Fruit fly (Drosophila melanogaster) whole organism, embryonic: ENCODE measurements around the gene Dr.

ENCODE experiments used
- Ada2b ChIP-seq: fragments of 200-800 bp; sonication (Bioruptor generic); IDR thresholded peaks from 2 replicates; pipeline ENCODE4 v1.3.6; 2022; ENCODE audit warnings: missing biosample characterization, missing genetic modification characterization
- Asciz ChIP-seq: fragments of 200-800 bp; sonication (Bioruptor generic); optimal IDR thresholded peaks from 2 replicates; lab custom pipeline; 2017; ENCODE audit warnings: missing biosample characterization, mild to moderate bottlenecking, missing genetic modification characterization, missing genetic modification reagents
- B-H1 ChIP-seq: fragments of 200-800 bp; sonication (Bioruptor generic); IDR thresholded peaks from 3 replicates; pipeline ENCODE4 v1.3.6; 2022; ENCODE audit warnings: missing biosample characterization, missing genetic modification characterization
- Blimp-1 ChIP-seq: fragments of 200-800 bp; sonication (Bioruptor generic); optimal IDR thresholded peaks from 3 replicates; lab custom pipeline; 2018; ENCODE audit warnings: missing biosample characterization, missing genetic modification characterization, mild to moderate bottlenecking, moderate library complexity, missing genetic modification reagents
- CG10366 ChIP-seq: fragments of 200-800 bp; sonication (Bioruptor generic); IDR thresholded peaks from 2 replicates; pipeline ENCODE4 v1.3.6; 2022; ENCODE audit warnings: missing biosample characterization, missing genetic modification characterization
- CG10654 ChIP-seq: fragments of 200-800 bp; sonication (Bioruptor generic); optimal IDR thresholded peaks from 2 replicates; lab custom pipeline; 2016; ENCODE audit warnings: missing biosample characterization, missing genetic modification characterization
- CG12219 ChIP-seq: fragments of 200-800 bp; sonication (Bioruptor generic); optimal IDR thresholded peaks from 3 replicates; lab custom pipeline; 2018; ENCODE audit warnings: missing biosample characterization, mild to moderate bottlenecking, missing genetic modification characterization
- CG1233 ChIP-seq: fragments of 200-800 bp; sonication (Bioruptor generic); optimal IDR thresholded peaks from 4 replicates; lab custom pipeline; 2018; ENCODE audit warnings: missing biosample characterization, mild to moderate bottlenecking, missing genetic modification characterization
- CG15601 ChIP-seq: fragments of 200-800 bp; sonication (Bioruptor generic); optimal IDR thresholded peaks from 3 replicates; lab custom pipeline; 2019; ENCODE audit warnings: missing biosample characterization, mild to moderate bottlenecking, missing genetic modification characterization, moderate library complexity
- CG16815 ChIP-seq: fragments of 200-800 bp; sonication (Bioruptor generic); optimal IDR thresholded peaks from 3 replicates; lab custom pipeline; 2017; ENCODE audit warnings: missing biosample characterization, mild to moderate bottlenecking, missing genetic modification characterization
- CG17361 ChIP-seq: fragments of 200-800 bp; sonication (Bioruptor generic); IDR thresholded peaks from 3 replicates; pipeline ENCODE4 v1.3.6; 2022; ENCODE audit warnings: missing biosample characterization, missing genetic modification characterization
- CG2202 ChIP-seq: fragments of 200-800 bp; sonication (Bioruptor generic); optimal IDR thresholded peaks from 2 replicates; lab custom pipeline; 2018; ENCODE audit warnings: missing biosample characterization, mild to moderate bottlenecking, missing genetic modification characterization
- CG2712 ChIP-seq: fragments of 200-800 bp; optimal IDR thresholded peaks from 3 replicates; lab custom pipeline; 2019; ENCODE audit warnings: missing biosample characterization, mild to moderate bottlenecking, missing genetic modification characterization, moderate library complexity
- CG30403 ChIP-seq: fragments of 200-800 bp; sonication (Bioruptor generic); optimal IDR thresholded peaks from 3 replicates; lab custom pipeline; 2016; ENCODE audit warnings: missing biosample characterization, missing genetic modification characterization
- CG5180 ChIP-seq: fragments of 200-800 bp; sonication (Bioruptor generic); optimal IDR thresholded peaks from 3 replicates; lab custom pipeline; 2017; ENCODE audit warnings: missing biosample characterization, missing genetic modification characterization, mild to moderate bottlenecking, moderate library complexity, missing genetic modification reagents
- CG5245 ChIP-seq: fragments of 200-800 bp; sonication (Bioruptor generic); optimal IDR thresholded peaks from 3 replicates; lab custom pipeline; 2016; ENCODE audit warnings: missing biosample characterization, missing genetic modification characterization
- CG6254 ChIP-seq: fragments of 200-800 bp; sonication (Bioruptor generic); optimal IDR thresholded peaks from 3 replicates; lab custom pipeline; 2017; ENCODE audit warnings: mild to moderate bottlenecking, missing biosample characterization, missing genetic modification reagents, missing genetic modification characterization
- Chrac-16 ChIP-seq: fragments of 200-800 bp; sonication (Bioruptor generic); optimal IDR thresholded peaks from 3 replicates; lab custom pipeline; 2016; ENCODE audit warnings: missing biosample characterization, missing genetic modification characterization
- Drgx ChIP-seq: fragments of 200-800 bp; sonication (Bioruptor generic); IDR thresholded peaks from 2 replicates; pipeline ENCODE4 v1.3.6; 2022; ENCODE audit warnings: missing biosample characterization, missing genetic modification characterization
- Eip74EF ChIP-seq, 2 experiments: fragments of 200-800 bp in 1 of 2; fragments of >200 bp in 1 of 2; sonication (Bioruptor generic) in 1 of 2; optimal IDR thresholded peaks; 2 replicates each; lab custom pipeline; 2017 to 2019; ENCODE audit warnings: missing biosample characterization in 2 of 2, missing genetic modification characterization in 2 of 2, mild to moderate bottlenecking in 1 of 2, moderate library complexity in 1 of 2
- Hr51 ChIP-seq, 2 experiments: fragments of 200-800 bp; sonication (Bioruptor generic); optimal IDR thresholded peaks; 2 replicates in 1 of 2; 3 replicates in 1 of 2; lab custom pipeline; 2016 to 2018; ENCODE audit warnings: missing biosample characterization in 2 of 2, missing genetic modification characterization in 2 of 2, mild to moderate bottlenecking in 1 of 2, moderate library complexity in 1 of 2
- Hsf ChIP-seq: fragments of 200-800 bp; sonication (Bioruptor generic); optimal IDR thresholded peaks from 3 replicates; lab custom pipeline; 2016; ENCODE audit warnings: missing biosample characterization, missing genetic modification characterization
- Nf-YB ChIP-seq: fragments of 200-800 bp; sonication (Bioruptor generic); optimal IDR thresholded peaks from 3 replicates; lab custom pipeline; 2019; ENCODE audit warnings: missing biosample characterization, mild to moderate bottlenecking, missing genetic modification characterization, moderate library complexity
- Ravus ChIP-seq: fragments of 200-800 bp; sonication (Bioruptor generic); IDR thresholded peaks from 2 replicates; pipeline ENCODE4 v1.3.6; 2022; ENCODE audit warnings: missing biosample characterization, missing genetic modification characterization
- Six4 ChIP-seq: fragments of 200-800 bp; sonication (Bioruptor generic); optimal IDR thresholded peaks from 2 replicates; lab custom pipeline; 2016; ENCODE audit warnings: missing biosample characterization, missing genetic modification characterization
- ac ChIP-seq: fragments of 200-800 bp; sonication (Bioruptor generic); optimal IDR thresholded peaks from 3 replicates; lab custom pipeline; 2017; ENCODE audit warnings: missing biosample characterization, mild to moderate bottlenecking, missing genetic modification characterization
- ap ChIP-seq: fragments of 200-800 bp; sonication (Bioruptor generic); IDR thresholded peaks from 2 replicates; pipeline ENCODE4 v1.3.6; 2022; ENCODE audit warnings: missing biosample characterization, missing genetic modification characterization
- ara ChIP-seq: fragments of 200-800 bp; sonication (Bioruptor generic); IDR thresholded peaks from 2 replicates; pipeline ENCODE4 v1.3.6; 2022; ENCODE audit warnings: missing biosample characterization, missing genetic modification characterization
- az2 ChIP-seq: fragments of 200-800 bp; sonication (Bioruptor generic); optimal IDR thresholded peaks from 3 replicates; lab custom pipeline; 2016; ENCODE audit warnings: missing biosample characterization, missing genetic modification characterization
- bsh ChIP-seq, 2 experiments: fragments of 200-800 bp; sonication (Bioruptor generic); optimal IDR thresholded peaks; 2 replicates each; lab custom pipeline; 2017 to 2018; ENCODE audit warnings: mild to moderate bottlenecking in 2 of 2, missing biosample characterization in 2 of 2, missing genetic modification characterization in 2 of 2, moderate library complexity in 1 of 2
- chif ChIP-seq, 2 experiments: fragments of 200-800 bp; sonication (Bioruptor generic); optimal IDR thresholded peaks; 3 replicates each; lab custom pipeline; 2016; ENCODE audit warnings: missing biosample characterization in 2 of 2, missing genetic modification characterization in 2 of 2
- danr ChIP-seq: fragments of 200-800 bp; sonication (Bioruptor generic); IDR thresholded peaks from 2 replicates; pipeline ENCODE4 v1.3.6; 2022; ENCODE audit warnings: missing biosample characterization, missing genetic modification characterization
- dmrt11E ChIP-seq: fragments of 200-800 bp; sonication (Bioruptor generic); optimal IDR thresholded peaks from 3 replicates; lab custom pipeline; 2018; ENCODE audit warnings: missing biosample characterization, mild to moderate bottlenecking, missing genetic modification characterization, moderate library complexity
- grau ChIP-seq: fragments of 200-800 bp; optimal IDR thresholded peaks from 3 replicates; lab custom pipeline; 2019; ENCODE audit warnings: missing biosample characterization, mild to moderate bottlenecking, missing genetic modification characterization, moderate library complexity
- gsb-n ChIP-seq: fragments of 200-800 bp; sonication (Bioruptor generic); optimal IDR thresholded peaks from 3 replicates; lab custom pipeline; 2018; ENCODE audit warnings: missing biosample characterization, mild to moderate bottlenecking, missing genetic modification characterization
- jumu ChIP-seq: fragments of 200-800 bp; sonication (Bioruptor generic); optimal IDR thresholded peaks from 3 replicates; lab custom pipeline; 2016; ENCODE audit warnings: missing biosample characterization, missing genetic modification characterization
- lilli ChIP-seq: fragments of 200-800 bp; sonication (Bioruptor generic); optimal IDR thresholded peaks from 3 replicates; lab custom pipeline; 2016; ENCODE audit warnings: missing biosample characterization, missing genetic modification characterization
- nom ChIP-seq: fragments of 200-800 bp; sonication (Bioruptor generic); optimal IDR thresholded peaks from 2 replicates; lab custom pipeline; 2017; ENCODE audit warnings: missing biosample characterization, missing genetic modification characterization, mild to moderate bottlenecking, moderate library complexity, missing genetic modification reagents
- onecut ChIP-seq: fragments of 200-800 bp; sonication (Bioruptor generic); IDR thresholded peaks from 2 replicates; pipeline ENCODE4 v1.3.6; 2022; ENCODE audit warnings: missing biosample characterization, missing genetic modification characterization
- p53 ChIP-seq: fragments of 200-800 bp; sonication (Bioruptor generic); optimal IDR thresholded peaks from 2 replicates; lab custom pipeline; 2016; ENCODE audit warnings: missing biosample characterization, missing genetic modification characterization
- pan ChIP-seq, 4 experiments: fragments of >200 bp in 3 of 4; fragments of 200-800 bp in 1 of 4; sonication (Bioruptor generic) in 1 of 4; optimal IDR thresholded peaks in 3 of 4; IDR thresholded peaks in 1 of 4; 2 replicates each; pipeline versions ENCODE4 v1.3.6 to Lab custom; 2017 to 2022; ENCODE audit warnings: missing biosample characterization in 2 of 4, missing genetic modification characterization in 2 of 4, mixed read lengths in 1 of 4
- pfk ChIP-seq: fragments of 200-800 bp; sonication (Bioruptor generic); optimal IDR thresholded peaks from 2 replicates; lab custom pipeline; 2018; ENCODE audit warnings: missing biosample characterization, mild to moderate bottlenecking, missing genetic modification characterization, moderate library complexity
- phol ChIP-seq: fragments of 200-800 bp; sonication (Bioruptor generic); optimal IDR thresholded peaks from 3 replicates; lab custom pipeline; 2018; ENCODE audit warnings: missing biosample characterization, mild to moderate bottlenecking, missing genetic modification characterization, moderate library complexity
- slp2 ChIP-seq: fragments of 200-800 bp; sonication (Bioruptor generic); optimal IDR thresholded peaks from 2 replicates; lab custom pipeline; 2016; ENCODE audit warnings: missing biosample characterization, missing genetic modification characterization
- ssp ChIP-seq: fragments of 200-800 bp; sonication (Bioruptor generic); IDR thresholded peaks from 2 replicates; pipeline ENCODE4 v1.3.6; 2022; ENCODE audit warnings: missing biosample characterization, missing genetic modification characterization
- stc ChIP-seq: fragments of 200-800 bp; sonication (Bioruptor generic); IDR thresholded peaks from 2 replicates; pipeline ENCODE4 v1.3.6; 2022; ENCODE audit warnings: missing biosample characterization, missing genetic modification characterization
- twi ChIP-seq: fragments of 200-800 bp; optimal IDR thresholded peaks from 2 replicates; lab custom pipeline; 2019; ENCODE audit warnings: missing biosample characterization, mild to moderate bottlenecking, missing genetic modification characterization, moderate library complexity
- vfl ChIP-seq: fragments of 200-800 bp; sonication (Bioruptor generic); optimal IDR thresholded peaks from 2 replicates; lab custom pipeline; 2016; ENCODE audit warnings: missing biosample characterization, missing genetic modification characterization
- vvl ChIP-seq: fragments of 200-800 bp; sonication (Bioruptor generic); IDR thresholded peaks from 2 replicates; pipeline ENCODE4 v1.3.6; 2022; ENCODE audit warnings: missing biosample characterization, missing genetic modification characterization

Dr gene

DNA sequence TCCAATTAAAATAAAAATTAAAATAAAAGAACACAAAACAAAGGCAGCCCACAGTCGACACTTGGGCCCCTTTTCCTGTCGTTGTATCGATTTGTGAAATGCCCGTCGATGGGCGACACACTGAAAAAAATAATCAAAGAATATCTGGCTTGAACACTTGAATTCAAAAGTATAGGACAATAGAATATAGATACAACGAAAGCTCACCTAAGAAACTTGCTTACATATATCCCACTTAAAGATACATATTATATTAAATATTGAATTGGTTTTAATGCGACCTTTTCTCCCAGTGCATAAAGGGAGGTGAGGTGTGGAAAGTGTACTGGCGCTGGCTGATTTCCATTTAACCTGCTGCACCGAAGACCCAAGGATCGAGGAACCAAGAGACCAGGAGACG is 34.0 kb upstream of the Dr start (continued):
- TF ChIP-seq bsh (GFP tag; optimal IDR thresholded peaks at IDR 0.05; lab: Kevin White, UChicago) (peak in 1 of 2 experiments; percentile 74), phol (tag; lab: Kevin White, UChicago) (peak; percentile 74), Blimp-1 (peak; percentile 62), chif (GFP tag; optimal IDR thresholded peaks at IDR 0.05; lab: Kevin White, UChicago) (peak; percentile 9 to 54), CG2202 (peak; percentile 56), CG5245 (GFP tag; lab: Kevin White, UChicago) (peak; percentile 60), CG17361 (GFP tag; lab: Robert Waterston, UW) (peak; percentile 73), CG12219 (GFP tag; lab: Kevin White, UChicago) (peak; percentile 26), CG2712 (tag; lab: Kevin White, UChicago) (peak; percentile 83), ac (GFP tag; lab: Kevin White, UChicago) (peak; percentile 37), CG30403 (peak; percentile 44), CG5180 (GFP tag; lab: Kevin White, UChicago) (no peak), twi (tag; lab: Kevin White, UChicago) (peak; percentile 16), Hr51 (GFP tag; optimal IDR thresholded peaks at IDR 0.05; lab: Kevin White, UChicago) (peak in 1 of 2 experiments; percentile 6), Drgx (0 out of 2 replicates have a peak, but pooled peaks have one; percentile 15), grau (tag; lab: Kevin White, UChicago) (peak; percentile 48), nom (GFP tag; lab: Kevin White, UChicago) (peak; percentile 32), vvl (GFP tag; lab: Robert Waterston, UW) (peak; percentile 80), CG1233 (GFP tag; lab: Kevin White, UChicago) (peak; percentile 36), ssp (GFP tag; lab: Robert Waterston, UW) (peak; percentile 22; the same call in 1 of the 2 replicates), CG10366 (0 out of 2 replicates have a peak, but pooled peaks have one; percentile 33), Eip74EF (GFP tag; optimal IDR thresholded peaks at IDR 0.05; lab: Kevin White, UChicago) (no peak), onecut (GFP tag; lab: Robert Waterston, UW) (peak; percentile 43), Ada2b (GFP tag; lab: Robert Waterston, UW) (peak; percentile 21; the same call in 1 of the 2 replicates), CG16815 (GFP tag; lab: Kevin White, UChicago) (peak; percentile 41), lilli (GFP tag; lab: Kevin White, UChicago) (peak; percentile 15), Hsf (GFP tag; lab: Kevin White, UChicago) (peak; percentile 23), dmrt11E (tag; lab: Kevin White, UChicago) (peak; percentile 88), pan (optimal IDR thresholded peaks at IDR 0.05; lab: Kevin White, UChicago) (no peak), pan (GFP tag; optimal IDR thresholded peaks at IDR 0.05 in 1 of 2, IDR thresholded peaks at IDR 0.05 in 1 of 2) (peak in 1 of 2 experiments; percentile 60), CG10654 (GFP tag; lab: Kevin White, UChicago) (peak; percentile 44), ap (GFP tag; lab: Robert Waterston, UW) (0 out of 2 replicates have a peak, but pooled peaks have one; percentile 31), Nf-YB (GFP tag; lab: Kevin White, UChicago) (peak; percentile 36), stc (GFP tag; lab: Robert Waterston, UW) (0 out of 2 replicates have a peak, but pooled peaks have one; percentile 35), az2 (peak; percentile 48), ara (GFP tag; lab: Robert Waterston, UW) (peak; percentile 78), p53 (no peak), slp2 (GFP tag; lab: Kevin White, UChicago) (no peak), B-H1 (peak; percentile 24; the same call in 1 of the 3 replicates), Ravus (GFP tag; lab: Robert Waterston, UW) (no peak), Chrac-16 (GFP tag; lab: Kevin White, UChicago) (peak; percentile 64), gsb-n (tag; lab: Kevin White, UChicago) (peak; percentile 58), pfk (no peak), Asciz (GFP tag; lab: Kevin White, UChicago) (peak; percentile 30), danr (GFP tag; lab: Robert Waterston, UW) (peak; percentile 33; the same call in 1 of the 2 replicates), CG6254 (GFP tag; lab: Kevin White, UChicago) (peak; percentile 32), jumu (GFP tag; lab: Kevin White, UChicago) (peak; percentile 7), Six4 (GFP tag; lab: Kevin White, UChicago) (peak; percentile 45), CG15601 (tag; lab: Kevin White, UChicago) (peak; percentile 38), vfl (GFP tag; lab: Kevin White, UChicago) (no peak)
